Worm (Caenorhabditis elegans) whole organism, L4 larva: ENCODE measurements around the gene slc-9B.2.

Source experiments
- F10B5.3 ChIP-seq: sonication (generic microtip); optimal IDR thresholded peaks from 2 replicates; lab custom pipeline; 2016; ENCODE audit warnings: mild to moderate bottlenecking, missing genetic modification characterization, missing compliant biosample characterization
- R02D3.7 ChIP-seq: fragments of 150-350 bp; sonication (generic microtip); optimal IDR thresholded peaks from 3 replicates; lab custom pipeline; 2014; ENCODE audit warnings: missing biosample characterization, missing genetic modification characterization
- T26A8.4 ChIP-seq: fragments of 200-800 bp; sonication (Bioruptor generic); IDR thresholded peaks from 2 replicates; pipeline ENCODE4 v1.3.6; 2022; ENCODE audit warnings: missing genetic modification characterization, missing compliant biosample characterization
- Y5F2A.4 ChIP-seq: fragments of 200-800 bp; sonication (Bioruptor generic); optimal IDR thresholded peaks from 2 replicates; lab custom pipeline; 2018; ENCODE audit warnings: mild to moderate bottlenecking, missing genetic modification characterization, missing compliant biosample characterization
- aha-1 ChIP-seq: fragments of 150-350 bp; peaks from one replicate; lab custom pipeline; 2014; ENCODE audit warnings: missing biosample characterization, missing genetic modification characterization
- ama-1 ChIP-seq: fragments of 150-350 bp; optimal IDR thresholded peaks from 2 replicates; lab custom pipeline; 2014; ENCODE audit warnings: inconsistent platforms, mixed read lengths
- ceh-32 ChIP-seq: sonication (generic microtip); optimal IDR thresholded peaks from 2 replicates; lab custom pipeline; 2016; ENCODE audit warnings: mild to moderate bottlenecking, missing genetic modification characterization, missing compliant biosample characterization; ENCODE audit not compliant: poor library complexity
- ceh-44 ChIP-seq: fragments of 200-800 bp; sonication (Bioruptor generic); IDR thresholded peaks from 2 replicates; pipeline ENCODE4 v1.3.6; 2022; ENCODE audit warnings: missing genetic modification reagents, missing genetic modification characterization, missing compliant biosample characterization
- ces-1 ChIP-seq: fragments of 150-350 bp; sonication (generic microtip); optimal IDR thresholded peaks from 4 replicates; lab custom pipeline; 2014; ENCODE audit warnings: missing biosample characterization, missing genetic modification reagents, missing genetic modification characterization
- dmd-8 ChIP-seq: fragments of 200-800 bp; sonication (Bioruptor generic); IDR thresholded peaks from 2 replicates; pipeline ENCODE4 v1.3.6; 2022; ENCODE audit warnings: missing genetic modification characterization, missing compliant biosample characterization
- dpl-1 ChIP-seq: fragments of 150-350 bp; optimal IDR thresholded peaks from 2 replicates; lab custom pipeline; 2014; ENCODE audit warnings: missing biosample characterization, missing genetic modification reagents, missing genetic modification characterization
- dve-1 ChIP-seq: sonication (generic microtip); optimal IDR thresholded peaks from 2 replicates; lab custom pipeline; 2017; ENCODE audit warnings: antibody characterized with exemption, mild to moderate bottlenecking, missing genetic modification characterization, missing compliant biosample characterization; ENCODE audit not compliant: insufficient read depth
- egl-43 ChIP-seq: fragments of 200-800 bp; sonication (Bioruptor generic); IDR thresholded peaks from 2 replicates; pipeline ENCODE4 v1.3.6; 2022; ENCODE audit warnings: missing genetic modification reagents, missing genetic modification characterization, missing compliant biosample characterization
- fos-1 ChIP-seq: fragments of 150-350 bp; optimal IDR thresholded peaks from 2 replicates; lab custom pipeline; 2014; ENCODE audit warnings: missing biosample characterization, missing genetic modification characterization
- hif-1 ChIP-seq, 2 experiments: sonication (generic microtip); optimal IDR thresholded peaks; 2 replicates each; lab custom pipeline; 2016 to 2017; ENCODE audit warnings: missing compliant biosample characterization in 2 of 2, missing genetic modification characterization in 2 of 2, missing genetic modification reagents in 2 of 2, missing genotype in 2 of 2, mild to moderate bottlenecking in 1 of 2
- hlh-30 ChIP-seq: sonication (generic microtip); optimal IDR thresholded peaks from 2 replicates; lab custom pipeline; 2017; ENCODE audit warnings: antibody characterized with exemption, mild to moderate bottlenecking, missing genetic modification characterization, missing compliant biosample characterization; ENCODE audit not compliant: insufficient read depth
- lim-7 ChIP-seq: fragments of 200-800 bp; sonication (Bioruptor generic); IDR thresholded peaks from 2 replicates; pipeline ENCODE4 v1.3.6; 2022; ENCODE audit warnings: missing genetic modification characterization, missing compliant biosample characterization
- lin-29 ChIP-seq: fragments of 200-800 bp; sonication (Bioruptor generic); IDR thresholded peaks from 2 replicates; pipeline ENCODE4 v1.3.6; 2022; ENCODE audit warnings: missing genetic modification reagents, missing genetic modification characterization, missing compliant biosample characterization
- lin-38 ChIP-seq: fragments of 200-800 bp; sonication (Bioruptor generic); IDR thresholded peaks from 2 replicates; pipeline ENCODE4 v1.3.6; 2022; ENCODE audit warnings: missing genetic modification reagents, missing genetic modification characterization, missing compliant biosample characterization
- madf-5 ChIP-seq, 2 experiments: fragments of 200-800 bp; sonication (Bioruptor generic); IDR thresholded peaks; 2 replicates each; pipeline ENCODE4 v1.3.6; 2022; ENCODE audit warnings: missing compliant biosample characterization in 2 of 2, missing genetic modification characterization in 2 of 2
- madf-9 ChIP-seq: fragments of 200-800 bp; sonication (Bioruptor generic); conservative IDR thresholded peaks from 2 replicates; pipeline ENCODE4 v1.3.6; 2022; ENCODE audit warnings: missing genetic modification reagents, missing genetic modification characterization, missing compliant biosample characterization
- mdt-29 ChIP-seq: fragments of 200-800 bp; sonication (Bioruptor generic); IDR thresholded peaks from 2 replicates; pipeline ENCODE4 v1.3.6; 2022; ENCODE audit warnings: missing genetic modification reagents, missing genetic modification characterization, missing compliant biosample characterization
- mxl-3 ChIP-seq: fragments of 200-800 bp; sonication (Bioruptor generic); optimal IDR thresholded peaks from 2 replicates; lab custom pipeline; 2018; ENCODE audit warnings: mild to moderate bottlenecking, missing genetic modification characterization, missing compliant biosample characterization
- nhr-102 ChIP-seq: sonication (generic microtip); optimal IDR thresholded peaks from 2 replicates; lab custom pipeline; 2016; ENCODE audit warnings: mild to moderate bottlenecking, missing genetic modification characterization, moderate library complexity, missing compliant biosample characterization
- nhr-28 ChIP-seq: fragments of 150-350 bp; optimal IDR thresholded peaks from 2 replicates; lab custom pipeline; 2014; ENCODE audit warnings: missing biosample characterization, missing genetic modification characterization
- nhr-41 ChIP-seq: fragments of 200-800 bp; sonication (Bioruptor generic); IDR thresholded peaks from 2 replicates; pipeline ENCODE4 v1.3.6; 2022; ENCODE audit warnings: missing genetic modification reagents, missing genetic modification characterization, missing compliant biosample characterization
- nhr-77 ChIP-seq: fragments of 150-350 bp; optimal IDR thresholded peaks from 2 replicates; lab custom pipeline; 2014; ENCODE audit warnings: missing biosample characterization, missing genetic modification characterization
- pha-4 ChIP-seq, 2 experiments: fragments of 150-350 bp in 1 of 2; fragments of 200-800 bp in 1 of 2; sonication (Bioruptor generic) in 1 of 2; IDR thresholded peaks in 1 of 2; optimal IDR thresholded peaks in 1 of 2; 2 replicates each; pipeline versions ENCODE4 v1.3.6 to Lab custom; 2014 to 2022; ENCODE audit warnings: missing genetic modification characterization in 2 of 2, missing genetic modification reagents in 2 of 2, missing biosample characterization in 1 of 2, missing compliant biosample characterization in 1 of 2
- php-3 ChIP-seq: fragments of 200-800 bp; sonication (Bioruptor generic); IDR thresholded peaks from 2 replicates; pipeline ENCODE4 v1.3.6; 2022; ENCODE audit warnings: missing genetic modification reagents, missing genetic modification characterization, missing compliant biosample characterization
- rbr-2 ChIP-seq: sonication (generic microtip); optimal IDR thresholded peaks from 2 replicates; lab custom pipeline; 2016; ENCODE audit warnings: missing genotype, missing genetic modification characterization, missing compliant biosample characterization
- sdz-12 ChIP-seq: fragments of 200-800 bp; sonication (Bioruptor generic); optimal IDR thresholded peaks from 2 replicates; lab custom pipeline; 2018; ENCODE audit warnings: mild to moderate bottlenecking, missing genetic modification characterization, missing compliant biosample characterization
- snpc-1.2 ChIP-seq: fragments of 200-800 bp; sonication (Bioruptor generic); IDR thresholded peaks from 2 replicates; pipeline ENCODE4 v1.3.6; 2022; ENCODE audit warnings: missing genetic modification reagents, missing genetic modification characterization, missing compliant biosample characterization
- spr-1 ChIP-seq: sonication (generic microtip); optimal IDR thresholded peaks from 2 replicates; lab custom pipeline; 2016; ENCODE audit warnings: mild to moderate bottlenecking, missing genetic modification characterization, missing compliant biosample characterization
- unc-39 ChIP-seq: sonication (generic microtip); optimal IDR thresholded peaks from 2 replicates; lab custom pipeline; 2017; ENCODE audit warnings: missing biosample characterization, missing genetic modification characterization
- zip-2 ChIP-seq: fragments of 150-350 bp; optimal IDR thresholded peaks from 2 replicates; lab custom pipeline; 2014; ENCODE audit warnings: missing biosample characterization, missing genetic modification characterization
- ztf-11 ChIP-seq: fragments of 150-350 bp; optimal IDR thresholded peaks from 2 replicates; lab custom pipeline; 2014; ENCODE audit warnings: missing biosample characterization, missing genetic modification characterization
- ztf-7 ChIP-seq: fragments of 150-350 bp; optimal IDR thresholded peaks from 2 replicates; lab custom pipeline; 2014; ENCODE audit warnings: missing biosample characterization, missing genetic modification characterization

Gene slc-9B.2

DNA sequence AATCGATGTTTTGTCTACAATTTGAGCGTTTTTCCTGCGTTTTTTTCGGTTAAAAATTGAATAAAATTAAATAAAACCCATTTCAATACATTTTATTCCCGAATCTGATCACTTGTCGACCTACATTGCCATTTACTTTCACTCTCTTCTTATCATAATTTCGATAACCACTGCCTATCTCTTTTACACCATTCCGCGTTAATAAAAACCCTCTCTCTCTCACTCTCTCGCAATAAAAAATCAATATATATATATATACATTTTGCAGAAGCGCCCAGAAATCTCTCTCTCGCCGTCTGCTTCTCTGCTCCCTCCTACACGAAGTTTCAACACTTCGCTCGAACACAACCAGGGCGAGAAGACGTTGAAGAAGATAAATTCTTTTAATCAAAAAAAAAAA is 18.4 kb downstream of the slc-9B.2 start, which contains the start of gene pptr-1 (continued):
- no peak for TF ChIP-seq nhr-41 (GFP tag; lab: Robert Waterston, UW)
- TF ChIP-seq pha-4 (GFP tag; IDR thresholded peaks at IDR 0.05; lab: Robert Waterston, UW) = 0 out of 2 replicates have a peak, but pooled peaks have one; percentile 34
- TF ChIP-seq pha-4 (tag; optimal IDR thresholded peaks at IDR 0.05; lab: Kevin White, UChicago) = no peak
- TF ChIP-seq lin-38 (GFP tag; lab: Robert Waterston, UW) = no peak
- no peak for TF ChIP-seq mxl-3 (GFP tag; lab: Kevin White, UChicago)
- no peak for TF ChIP-seq lim-7 (GFP tag; lab: Robert Waterston, UW)
- peak; percentile 30; the same call in 1 of the 2 replicates for TF ChIP-seq php-3 (GFP tag; lab: Robert Waterston, UW)
- no peak for TF ChIP-seq dmd-8 (GFP tag; lab: Robert Waterston, UW)
- TF ChIP-seq ztf-11 = no peak
- peak; percentile 12 for TF ChIP-seq hlh-30 (tag; lab: Kevin White, UChicago)
- peak; percentile 25 for TF ChIP-seq nhr-102 (tag; lab: Kevin White, UChicago)
- no peak for TF ChIP-seq madf-9 (GFP tag; lab: Robert Waterston, UW)
- TF ChIP-seq nhr-28 = peak; percentile 55
- no peak for TF ChIP-seq Y5F2A.4 (GFP tag; lab: Kevin White, UChicago)
- TF ChIP-seq fos-1 (tag; lab: Kevin White, UChicago) = no peak

DNA sequence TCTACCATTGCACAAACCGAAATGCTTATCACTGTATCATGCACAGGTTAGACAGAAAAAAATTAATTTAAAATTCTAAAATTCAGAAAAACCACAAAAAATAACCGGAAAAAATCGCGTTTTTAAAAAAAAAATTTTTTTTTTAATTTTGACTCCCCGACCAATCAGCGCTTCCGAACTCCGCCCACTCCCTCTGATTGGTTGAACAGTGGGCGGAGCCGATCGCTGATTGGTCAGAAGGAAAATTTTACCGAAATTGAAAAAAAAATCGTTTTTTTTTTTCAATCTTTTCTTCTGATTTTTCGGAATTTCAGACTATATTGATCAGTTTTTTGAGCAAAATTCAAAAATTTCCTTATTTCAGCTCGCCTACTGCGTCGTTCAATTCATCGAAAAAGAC is 22.5 kb downstream of the slc-9B.2 start:
- TF ChIP-seq madf-9 (GFP tag; lab: Robert Waterston, UW) (no peak), lin-38 (GFP tag; lab: Robert Waterston, UW) (no peak), ceh-32 (tag; lab: Kevin White, UChicago) (no peak), hif-1 (tag; optimal IDR thresholded peaks at IDR 0.05; lab: Kevin White, UChicago) (no peak), nhr-41 (GFP tag; lab: Robert Waterston, UW) (no peak), madf-5 (GFP tag; IDR thresholded peaks at IDR 0.05; lab: Robert Waterston, UW) (no peak), spr-1 (tag; lab: Kevin White, UChicago) (no peak), ceh-44 (no peak)

ce11 chrV:16367575-16367974 is 28.7 kb downstream of the slc-9B.2 start, which contains the start of gene W08G11.3:
Gene W08G11.3 (plus strand): TSS chrV:16367681.
- peak; percentile 37 for TF ChIP-seq R02D3.7
- peak; percentile 11 for TF ChIP-seq dve-1
- TF ChIP-seq dpl-1 (GFP tag; lab: Kevin White, UChicago) = no peak
- TF ChIP-seq F10B5.3 (tag; lab: Kevin White, UChicago) = peak; percentile 25
- no peak for TF ChIP-seq sdz-12
- TF ChIP-seq lin-38 (GFP tag; lab: Robert Waterston, UW) = 0 out of 2 replicates have a peak, but pooled peaks have one; percentile 9
- peak; percentile 55 for TF ChIP-seq ama-1
- peak; percentile 58; the same call in 1 of the 2 replicates for TF ChIP-seq T26A8.4 (GFP tag; lab: Robert Waterston, UW)
- no peak for TF ChIP-seq lin-29 (GFP tag; lab: Robert Waterston, UW)
- peak; percentile 36 for TF ChIP-seq aha-1 (tag; lab: Kevin White, UChicago)
- no peak for TF ChIP-seq php-3 (GFP tag; lab: Robert Waterston, UW)
- 0 out of 2 replicates have a peak, but pooled peaks have one; percentile 29 for TF ChIP-seq mdt-29 (GFP tag; lab: Robert Waterston, UW)
- TF ChIP-seq zip-2 (tag; lab: Kevin White, UChicago) = no peak
- TF ChIP-seq, all 104 proteins: peak for 8

DNA sequence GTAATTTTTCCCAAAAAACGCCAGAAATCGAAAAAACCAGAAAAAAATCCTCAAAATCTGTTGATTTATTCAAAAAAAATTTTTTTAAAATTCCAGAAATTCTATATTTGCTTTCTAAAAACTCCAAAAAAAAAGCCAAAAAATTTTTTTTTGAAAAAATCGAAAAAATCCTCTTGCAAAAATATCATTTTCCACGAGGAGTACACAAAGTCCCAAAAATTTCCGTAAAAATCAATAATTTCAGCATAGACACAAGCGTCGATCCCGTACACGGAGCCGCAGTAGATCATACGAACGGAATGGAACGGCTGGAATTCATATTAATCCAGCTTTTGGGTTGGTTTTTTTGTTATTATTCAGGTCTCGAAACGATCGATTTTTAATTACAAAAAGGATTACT is 29.3 kb downstream of the slc-9B.2 start:
- TF ChIP-seq lim-7 (GFP tag; lab: Robert Waterston, UW) (no peak), dmd-8 (GFP tag; lab: Robert Waterston, UW) (no peak), snpc-1.2 (GFP tag; lab: Robert Waterston, UW) (no peak), ztf-7 (tag; lab: Kevin White, UChicago) (no peak), ces-1 (GFP tag; lab: Kevin White, UChicago) (no peak), unc-39 (tag; lab: Kevin White, UChicago) (no peak), ceh-32 (tag; lab: Kevin White, UChicago) (no peak), Y5F2A.4 (GFP tag; lab: Kevin White, UChicago) (no peak), rbr-2 (no peak), nhr-102 (tag; lab: Kevin White, UChicago) (no peak), nhr-77 (tag; lab: Kevin White, UChicago) (no peak), nhr-41 (GFP tag; lab: Robert Waterston, UW) (no peak), egl-43 (GFP tag; lab: Robert Waterston, UW) (no peak)
